Fruit fly (Drosophila melanogaster): ENCODE measurements around the gene Nemp.

DNA sequence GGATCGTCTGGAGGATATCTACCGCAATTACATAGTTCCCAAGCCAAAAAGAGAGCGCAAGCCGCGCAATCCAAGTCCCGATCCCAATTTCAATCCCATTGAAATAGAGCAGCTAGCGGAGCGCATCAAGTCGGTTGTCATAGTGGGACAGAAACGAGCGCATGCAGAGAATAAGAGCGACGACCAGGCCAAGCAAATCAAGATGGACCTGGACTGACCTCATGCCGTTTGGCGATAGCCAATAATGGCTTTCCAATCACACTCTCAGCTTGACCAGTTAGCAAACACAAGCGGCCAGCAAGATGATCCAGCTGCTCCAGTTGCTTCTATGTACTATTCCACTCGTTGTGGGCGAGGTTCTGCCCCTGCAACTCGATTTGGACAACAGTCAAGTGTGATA is 3.2 kb downstream of the Nemp start:
- TF ChIP-seq psq (optimal IDR thresholded peaks at IDR 0.05) (no peak), usp (GFP tag; optimal IDR thresholded peaks at IDR 0.05) (no peak), Dll (optimal IDR thresholded peaks at IDR 0.05) (no peak), CG8478 (optimal IDR thresholded peaks at IDR 0.05) (no peak), EcR (GFP tag; optimal IDR thresholded peaks at IDR 0.05) (no peak), pan (optimal IDR thresholded peaks at IDR 0.05) (no peak)
